Fruit fly (Drosophila melanogaster) whole organism, embryonic: ENCODE data around the gene cmb.

Experiments used
- BEAF-32 ChIP-seq: fragments of 200-800 bp; sonication (Bioruptor generic); optimal IDR thresholded peaks from 3 replicates; lab custom pipeline; 2017; ENCODE audit warnings: missing biosample characterization, missing genetic modification characterization, mild to moderate bottlenecking, moderate library complexity, missing genetic modification reagents
- BtbVII ChIP-seq: fragments of 200-800 bp; sonication (Bioruptor generic); optimal IDR thresholded peaks from 3 replicates; lab custom pipeline; 2017; ENCODE audit warnings: missing biosample characterization, mild to moderate bottlenecking, missing genetic modification characterization
- CG12744 ChIP-seq: fragments of 200-800 bp; sonication (Bioruptor generic); optimal IDR thresholded peaks from 2 replicates; lab custom pipeline; 2016; ENCODE audit warnings: missing biosample characterization, missing genetic modification characterization
- CG12769 ChIP-seq: fragments of 200-800 bp; sonication (Bioruptor generic); optimal IDR thresholded peaks from 2 replicates; lab custom pipeline; 2019; ENCODE audit warnings: missing biosample characterization, mild to moderate bottlenecking, missing genetic modification characterization, moderate library complexity
- CG15011 ChIP-seq: fragments of 200-800 bp; sonication (Bioruptor generic); optimal IDR thresholded peaks from 3 replicates; lab custom pipeline; 2018; ENCODE audit warnings: missing biosample characterization, mild to moderate bottlenecking, missing genetic modification characterization
- CG16813 ChIP-seq: fragments of 200-800 bp; sonication (Bioruptor generic); IDR thresholded peaks from 3 replicates; pipeline ENCODE4 v1.3.6; 2022; ENCODE audit warnings: missing biosample characterization, missing genetic modification characterization; ENCODE audit not compliant: partially characterized antibody
- CG30431 ChIP-seq: fragments of 200-800 bp; sonication (Bioruptor generic); optimal IDR thresholded peaks from 2 replicates; lab custom pipeline; 2017; ENCODE audit warnings: missing biosample characterization, missing genetic modification characterization
- CG32532 ChIP-seq: fragments of 200-800 bp; sonication (Bioruptor generic); IDR thresholded peaks from 2 replicates; pipeline ENCODE4 v1.3.6; 2022; ENCODE audit warnings: missing biosample characterization, missing genetic modification characterization
- CG32772 ChIP-seq: fragments of 200-800 bp; sonication (Bioruptor generic); IDR thresholded peaks from 2 replicates; pipeline ENCODE4 v1.3.6; 2022; ENCODE audit warnings: missing biosample characterization, missing genetic modification characterization
- CG33557 ChIP-seq: fragments of 200-800 bp; sonication (Bioruptor generic); optimal IDR thresholded peaks from 2 replicates; lab custom pipeline; 2019; ENCODE audit warnings: missing biosample characterization, mild to moderate bottlenecking, missing genetic modification characterization, moderate library complexity
- CG34376 ChIP-seq: fragments of 200-800 bp; sonication (Bioruptor generic); optimal IDR thresholded peaks from 2 replicates; lab custom pipeline; 2018; ENCODE audit warnings: missing biosample characterization, mild to moderate bottlenecking, missing genetic modification characterization
- CG34422 ChIP-seq: fragments of 200-800 bp; sonication (Bioruptor generic); IDR thresholded peaks from 3 replicates; pipeline ENCODE4 v1.3.6; 2022; ENCODE audit warnings: missing biosample characterization, missing genetic modification characterization
- CG42726 ChIP-seq: fragments of 200-800 bp; sonication (Bioruptor generic); IDR thresholded peaks from 2 replicates; pipeline ENCODE4 v1.3.6; 2022; ENCODE audit warnings: missing biosample characterization, missing genetic modification characterization; ENCODE audit not compliant: partially characterized antibody
- CG6791 ChIP-seq: fragments of 200-800 bp; sonication (Bioruptor generic); IDR thresholded peaks from 3 replicates; pipeline ENCODE4 v1.3.6; 2022; ENCODE audit warnings: missing biosample characterization, missing genetic modification characterization; ENCODE audit not compliant: partially characterized antibody
- CG8281 ChIP-seq: fragments of 200-800 bp; sonication (Bioruptor generic); optimal IDR thresholded peaks from 2 replicates; lab custom pipeline; 2018; ENCODE audit warnings: missing biosample characterization, mild to moderate bottlenecking, missing genetic modification characterization, moderate library complexity
- CG9609 ChIP-seq: fragments of 200-800 bp; sonication (Bioruptor generic); optimal IDR thresholded peaks from 3 replicates; lab custom pipeline; 2016; ENCODE audit warnings: missing biosample characterization, missing genetic modification characterization
- CTCF ChIP-seq: fragments of 200-800 bp; sonication (Bioruptor generic); optimal IDR thresholded peaks from 2 replicates; lab custom pipeline; 2017; ENCODE audit warnings: missing biosample characterization, mild to moderate bottlenecking, missing genetic modification characterization, moderate library complexity
- Drgx ChIP-seq: fragments of 200-800 bp; sonication (Bioruptor generic); IDR thresholded peaks from 2 replicates; pipeline ENCODE4 v1.3.6; 2022; ENCODE audit warnings: missing biosample characterization, missing genetic modification characterization
- HLH54F ChIP-seq: fragments of 200-800 bp; sonication (Bioruptor generic); optimal IDR thresholded peaks from 3 replicates; lab custom pipeline; 2016; ENCODE audit warnings: missing biosample characterization, missing genetic modification characterization
- HmgZ ChIP-seq: fragments of 200-800 bp; sonication (Bioruptor generic); optimal IDR thresholded peaks from 2 replicates; lab custom pipeline; 2018; ENCODE audit warnings: missing biosample characterization, mild to moderate bottlenecking, missing genetic modification characterization
- Hr3 ChIP-seq: fragments of 200-800 bp; sonication (Bioruptor generic); optimal IDR thresholded peaks from 3 replicates; lab custom pipeline; 2016; ENCODE audit warnings: missing biosample characterization, missing genetic modification characterization
- MBD-R2 ChIP-seq: fragments of 200-800 bp; sonication (Bioruptor generic); IDR thresholded peaks from 2 replicates; pipeline ENCODE4 v1.3.6; 2022; ENCODE audit warnings: missing biosample characterization, missing genetic modification characterization
- Med ChIP-seq: fragments of 200-800 bp; sonication (Bioruptor generic); peaks from one replicate; lab custom pipeline; 2016; ENCODE audit warnings: missing biosample characterization, missing genetic modification characterization, mild to moderate bottlenecking, inconsistent platforms, moderate library complexity
- Meics ChIP-seq: fragments of 200-800 bp; sonication (Bioruptor generic); optimal IDR thresholded peaks from 2 replicates; lab custom pipeline; 2017; ENCODE audit warnings: missing biosample characterization, mild to moderate bottlenecking, missing genetic modification characterization
- NfI ChIP-seq: fragments of 200-800 bp; sonication (Bioruptor generic); optimal IDR thresholded peaks from 3 replicates; lab custom pipeline; 2018; ENCODE audit warnings: missing biosample characterization, mild to moderate bottlenecking, missing genetic modification characterization, moderate library complexity
- Ravus ChIP-seq: fragments of 200-800 bp; sonication (Bioruptor generic); IDR thresholded peaks from 2 replicates; pipeline ENCODE4 v1.3.6; 2022; ENCODE audit warnings: missing biosample characterization, missing genetic modification characterization
- Usf ChIP-seq: fragments of 200-800 bp; sonication (Bioruptor generic); optimal IDR thresholded peaks from 2 replicates; lab custom pipeline; 2017; ENCODE audit warnings: missing genotype, missing biosample characterization, missing genetic modification characterization
- Vsx1 ChIP-seq: fragments of 200-800 bp; sonication (Bioruptor generic); optimal IDR thresholded peaks from 2 replicates; lab custom pipeline; 2017; ENCODE audit warnings: missing biosample characterization, mild to moderate bottlenecking, missing genetic modification characterization, missing genetic modification reagents
- ac ChIP-seq: fragments of 200-800 bp; sonication (Bioruptor generic); optimal IDR thresholded peaks from 3 replicates; lab custom pipeline; 2017; ENCODE audit warnings: missing biosample characterization, mild to moderate bottlenecking, missing genetic modification characterization
- chm ChIP-seq: fragments of 200-800 bp; sonication (Bioruptor generic); IDR thresholded peaks from 2 replicates; pipeline ENCODE4 v1.3.6; 2022; ENCODE audit warnings: missing biosample characterization, missing genetic modification characterization
- crol ChIP-seq: fragments of 200-800 bp; sonication (Bioruptor generic); IDR thresholded peaks from 2 replicates; pipeline ENCODE4 v1.3.6; 2022; ENCODE audit warnings: missing biosample characterization, missing genetic modification characterization
- crp ChIP-seq, 2 experiments: fragments of 200-800 bp; sonication (Bioruptor generic); optimal IDR thresholded peaks; 2 replicates in 1 of 2; 3 replicates in 1 of 2; lab custom pipeline; 2017; ENCODE audit warnings: missing biosample characterization in 2 of 2, missing genetic modification characterization in 2 of 2, mild to moderate bottlenecking in 1 of 2, moderate library complexity in 1 of 2
- dimm ChIP-seq: fragments of 200-800 bp; sonication (Bioruptor generic); IDR thresholded peaks from 2 replicates; pipeline ENCODE4 v1.3.6; 2022; ENCODE audit warnings: missing biosample characterization, missing genetic modification characterization
- ewg ChIP-seq: fragments of 200-800 bp; sonication (Bioruptor generic); optimal IDR thresholded peaks from 3 replicates; lab custom pipeline; 2017; ENCODE audit warnings: mild to moderate bottlenecking, missing biosample characterization, missing genetic modification reagents, missing genetic modification characterization
- fru ChIP-seq: fragments of >200 bp; optimal IDR thresholded peaks from 2 replicates; lab custom pipeline; 2017
- ftz-f1 ChIP-seq: fragments of 200-800 bp; sonication (Bioruptor generic); optimal IDR thresholded peaks from 2 replicates; lab custom pipeline; 2016; ENCODE audit warnings: missing biosample characterization, missing genetic modification characterization
- gem ChIP-seq: fragments of 200-800 bp; sonication (Bioruptor generic); optimal IDR thresholded peaks from 2 replicates; lab custom pipeline; 2019; ENCODE audit warnings: missing biosample characterization, mild to moderate bottlenecking, missing genetic modification characterization, moderate library complexity
- gro ChIP-seq: fragments of 200-800 bp; sonication (Bioruptor generic); optimal IDR thresholded peaks from 2 replicates; lab custom pipeline; 2016; ENCODE audit warnings: missing biosample characterization, missing genetic modification characterization
- ham ChIP-seq: fragments of 200-800 bp; sonication (Bioruptor generic); IDR thresholded peaks from 2 replicates; pipeline ENCODE4 v1.3.6; 2022; ENCODE audit warnings: missing biosample characterization, missing genetic modification characterization
- lmd ChIP-seq: fragments of 200-800 bp; sonication (Bioruptor generic); IDR thresholded peaks from 2 replicates; pipeline ENCODE4 v1.3.6; 2022; ENCODE audit warnings: missing biosample characterization, missing genetic modification characterization
- mld ChIP-seq: fragments of 200-800 bp; sonication (Bioruptor generic); IDR thresholded peaks from 3 replicates; pipeline ENCODE4 v1.3.6; 2022; ENCODE audit warnings: missing biosample characterization, missing genetic modification characterization; ENCODE audit not compliant: partially characterized antibody
- prd ChIP-seq, 3 experiments: fragments of >200 bp in 2 of 3; fragments of 200-800 bp in 1 of 3; sonication (Bioruptor generic) in 1 of 3; optimal IDR thresholded peaks in 2 of 3; IDR thresholded peaks in 1 of 3; 2 replicates in 2 of 3; 3 replicates in 1 of 3; pipeline versions ENCODE4 v1.3.6 to Lab custom; 2017 to 2022; ENCODE audit warnings: missing biosample characterization in 1 of 3, missing genetic modification characterization in 1 of 3
- rib ChIP-seq: fragments of 200-800 bp; sonication (Bioruptor generic); IDR thresholded peaks from 2 replicates; pipeline ENCODE4 v1.3.6; 2022; ENCODE audit warnings: missing biosample characterization, missing genetic modification characterization
- salm ChIP-seq: fragments of 200-800 bp; sonication (Bioruptor generic); optimal IDR thresholded peaks from 2 replicates; lab custom pipeline; 2018; ENCODE audit warnings: missing biosample characterization, mild to moderate bottlenecking, missing genetic modification characterization
- sd ChIP-seq: fragments of 200-800 bp; sonication (Bioruptor generic); optimal IDR thresholded peaks from 3 replicates; lab custom pipeline; 2018; ENCODE audit warnings: missing biosample characterization, mild to moderate bottlenecking, missing genetic modification characterization, moderate library complexity
- sens-2 ChIP-seq: fragments of 200-800 bp; sonication (Bioruptor generic); IDR thresholded peaks from 2 replicates; pipeline ENCODE4 v1.3.6; 2022; ENCODE audit warnings: missing biosample characterization, missing genetic modification characterization
- sr ChIP-seq: fragments of 200-800 bp; sonication (Bioruptor generic); IDR thresholded peaks from 3 replicates; pipeline ENCODE4 v1.3.6; 2022; ENCODE audit warnings: missing biosample characterization, missing genetic modification characterization
- sug ChIP-seq: fragments of 200-800 bp; optimal IDR thresholded peaks from 2 replicates; lab custom pipeline; 2019; ENCODE audit warnings: missing biosample characterization, mild to moderate bottlenecking, missing genetic modification characterization, moderate library complexity
- wor ChIP-seq: fragments of 200-800 bp; sonication (Bioruptor generic); IDR thresholded peaks from 2 replicates; pipeline ENCODE4 v1.3.6; 2022; ENCODE audit warnings: missing biosample characterization, missing genetic modification characterization
- zfh2 ChIP-seq: fragments of 200-800 bp; sonication (Bioruptor generic); optimal IDR thresholded peaks from 2 replicates; lab custom pipeline; 2016; ENCODE audit warnings: missing biosample characterization, missing genetic modification characterization

cmb gene

dm6 chr3L:13494363-13495015, 52.1 kb downstream of the cmb start (continued):
- TF ChIP-seq sug, result peak; percentile 17
- TF ChIP-seq CG8281 (tag; lab: Kevin White, UChicago), result no peak
- TF ChIP-seq sd (tag; lab: Kevin White, UChicago), result no peak
- TF ChIP-seq sens-2 (GFP tag; lab: Robert Waterston, UW), result no peak
- no peak for TF ChIP-seq ham (GFP tag; lab: Robert Waterston, UW)
- TF ChIP-seq Meics (GFP tag; lab: Kevin White, UChicago), result no peak
- TF ChIP-seq CG32772 (GFP tag; lab: Robert Waterston, UW), result no peak
- TF ChIP-seq Ravus (GFP tag; lab: Robert Waterston, UW), result no peak
- no peak for TF ChIP-seq CG9609
- TF ChIP-seq gem (tag; lab: Kevin White, UChicago), result no peak
- peak; percentile 38; the same call in 1 of the 2 replicates for TF ChIP-seq chm
- no peak for TF ChIP-seq HmgZ (tag; lab: Kevin White, UChicago)
- TF ChIP-seq crp (GFP tag; optimal IDR thresholded peaks at IDR 0.05; lab: Kevin White, UChicago), result no peak
- TF ChIP-seq CG30431 (GFP tag; lab: Kevin White, UChicago), result no peak
- peak; percentile 21 for TF ChIP-seq BtbVII
- TF ChIP-seq crol (GFP tag; lab: Robert Waterston, UW), result 0 out of 2 replicates have a peak, but pooled peaks have one; percentile 20
- TF ChIP-seq Hr3 (GFP tag; lab: Kevin White, UChicago), result no peak
- TF ChIP-seq lmd, result no peak
- TF ChIP-seq CG15011, result no peak
- no peak for TF ChIP-seq salm (tag; lab: Kevin White, UChicago)
- TF ChIP-seq Med (GFP tag; lab: Kevin White, UChicago), result peak; percentile 74
- no peak for TF ChIP-seq prd (optimal IDR thresholded peaks at IDR 0.05; lab: Kevin White, UChicago)
- no peak for TF ChIP-seq prd (GFP tag; IDR thresholded peaks at IDR 0.05; lab: Robert Waterston, UW)
- 0 out of 3 replicates have a peak, but pooled peaks have one; percentile 38 for TF ChIP-seq CG6791 (GFP tag; lab: Robert Waterston, UW)
- TF ChIP-seq ewg (GFP tag; lab: Kevin White, UChicago), result no peak
- no peak for TF ChIP-seq CG12744
- no peak for TF ChIP-seq gro
- TF ChIP-seq CG42726 (GFP tag; lab: Robert Waterston, UW), result peak; percentile 46; the same call in 1 of the 2 replicates
- no peak for TF ChIP-seq Usf
- no peak for TF ChIP-seq CG33557 (GFP tag; lab: Kevin White, UChicago)
- TF ChIP-seq HLH54F (GFP tag; lab: Kevin White, UChicago), result no peak
- TF ChIP-seq MBD-R2 (GFP tag; lab: Robert Waterston, UW), result no peak
- no peak for TF ChIP-seq BEAF-32 (GFP tag; lab: Kevin White, UChicago)
- peak; percentile 31 for TF ChIP-seq CG34376
- TF ChIP-seq Vsx1 (GFP tag; lab: Kevin White, UChicago), result no peak
- TF ChIP-seq fru (lab: Kevin White, UChicago), result no peak
- TF ChIP-seq ftz-f1, result peak; percentile 1
- TF ChIP-seq rib, result no peak
- TF ChIP-seq CG34422, result 0 out of 3 replicates have a peak, but pooled peaks have one; percentile 18
- no peak for TF ChIP-seq mld (GFP tag; lab: Robert Waterston, UW)
- TF ChIP-seq CTCF (GFP tag; lab: Kevin White, UChicago), result no peak
- peak; percentile 5; the same call in 1 of the 2 replicates for TF ChIP-seq Drgx (GFP tag; lab: Robert Waterston, UW)
- TF ChIP-seq zfh2 (GFP tag; lab: Kevin White, UChicago), result no peak
- no peak for TF ChIP-seq CG16813 (GFP tag; lab: Robert Waterston, UW)
- 0 out of 3 replicates have a peak, but pooled peaks have one; percentile 15 for TF ChIP-seq sr (GFP tag; lab: Robert Waterston, UW)
- TF ChIP-seq ac, result no peak
- no peak for TF ChIP-seq wor (GFP tag; lab: Robert Waterston, UW)
- no peak for TF ChIP-seq dimm (GFP tag; lab: Robert Waterston, UW)
- no peak for TF ChIP-seq CG32532 (GFP tag; lab: Robert Waterston, UW)
- no peak for TF ChIP-seq NfI
- peak; percentile 84 for TF ChIP-seq CG12769 (tag; lab: Kevin White, UChicago)
